Fruit fly (Drosophila melanogaster) whole organism, pupa: ENCODE data around the gene CG6891.

Experiments used
- CG10348 ChIP-seq: fragments of 200-800 bp; sonication (Bioruptor generic); IDR thresholded peaks from 2 replicates; pipeline ENCODE4 v1.3.6; 2022; ENCODE audit warnings: missing biosample characterization, missing genetic modification characterization
- CG12605 ChIP-seq: fragments of 200-800 bp; sonication (Bioruptor generic); IDR thresholded peaks from 2 replicates; pipeline ENCODE4 v1.3.6; 2022; ENCODE audit warnings: missing biosample characterization, missing genetic modification characterization
- CG13204 ChIP-seq: fragments of 200-800 bp; sonication (Bioruptor generic); optimal IDR thresholded peaks from 2 replicates; lab custom pipeline; 2018; ENCODE audit warnings: missing biosample characterization, mild to moderate bottlenecking, missing genetic modification characterization, moderate library complexity
- CG14655 ChIP-seq: fragments of 200-800 bp; sonication (Bioruptor generic); optimal IDR thresholded peaks from 3 replicates; lab custom pipeline; 2017; ENCODE audit warnings: mild to moderate bottlenecking, missing biosample characterization, missing genetic modification reagents, missing genetic modification characterization
- CG15710 ChIP-seq: fragments of 200-800 bp; sonication (Bioruptor generic); optimal IDR thresholded peaks from 2 replicates; lab custom pipeline; 2018; ENCODE audit warnings: missing biosample characterization, mild to moderate bottlenecking, missing genetic modification characterization, moderate library complexity
- CG17806 ChIP-seq: fragments of 200-800 bp; sonication (Bioruptor generic); optimal IDR thresholded peaks from 2 replicates; lab custom pipeline; 2018; ENCODE audit warnings: missing biosample characterization, mild to moderate bottlenecking, missing genetic modification characterization, moderate library complexity
- CG32121 ChIP-seq: fragments of 200-800 bp; sonication (Bioruptor generic); IDR thresholded peaks from 2 replicates; pipeline ENCODE4 v1.3.6; 2022; ENCODE audit warnings: missing biosample characterization, missing genetic modification characterization
- CG34367 ChIP-seq: fragments of 200-800 bp; sonication (Bioruptor generic); optimal IDR thresholded peaks from 2 replicates; lab custom pipeline; 2018; ENCODE audit warnings: missing biosample characterization, mild to moderate bottlenecking, missing genetic modification characterization
- CG4496 ChIP-seq: fragments of 200-800 bp; sonication (Bioruptor generic); IDR thresholded peaks from 3 replicates; pipeline ENCODE4 v1.3.6; 2022; ENCODE audit warnings: missing biosample characterization, missing genetic modification characterization
- CG8159 ChIP-seq: fragments of 200-800 bp; sonication (Bioruptor generic); optimal IDR thresholded peaks from 3 replicates; lab custom pipeline; 2018; ENCODE audit warnings: missing biosample characterization, mild to moderate bottlenecking, missing genetic modification characterization, moderate library complexity
- CG8301 ChIP-seq: fragments of 200-800 bp; sonication (Bioruptor generic); optimal IDR thresholded peaks from 2 replicates; lab custom pipeline; 2018; ENCODE audit warnings: missing biosample characterization, mild to moderate bottlenecking, missing genetic modification characterization
- CG9948 ChIP-seq: fragments of 200-800 bp; sonication (Bioruptor generic); optimal IDR thresholded peaks from 2 replicates; lab custom pipeline; 2018; ENCODE audit warnings: missing biosample characterization, mild to moderate bottlenecking, missing genetic modification characterization, moderate library complexity
- D1 ChIP-seq: fragments of 200-800 bp; sonication (Bioruptor generic); optimal IDR thresholded peaks from 2 replicates; lab custom pipeline; 2018; ENCODE audit warnings: missing biosample characterization, mild to moderate bottlenecking, missing genetic modification characterization, moderate library complexity
- EcR ChIP-seq: fragments of 200-800 bp; sonication (Bioruptor generic); optimal IDR thresholded peaks from 3 replicates; lab custom pipeline; 2019; ENCODE audit warnings: missing biosample characterization, missing genetic modification characterization, mild to moderate bottlenecking, moderate library complexity, missing genetic modification reagents
- Ets98B ChIP-seq: fragments of 200-800 bp; sonication (Bioruptor generic); IDR thresholded peaks from 2 replicates; pipeline ENCODE4 v1.3.6; 2022; ENCODE audit warnings: missing biosample characterization, missing genetic modification characterization
- Pif1A ChIP-seq: fragments of 200-800 bp; sonication (Bioruptor generic); optimal IDR thresholded peaks from 3 replicates; lab custom pipeline; 2016; ENCODE audit warnings: missing biosample characterization, missing genetic modification characterization
- Pif1B ChIP-seq: fragments of 200-800 bp; sonication (Bioruptor generic); optimal IDR thresholded peaks from 3 replicates; lab custom pipeline; 2016; ENCODE audit warnings: missing biosample characterization, missing genetic modification characterization
- Snoo ChIP-seq: fragments of 200-800 bp; sonication (Bioruptor generic); optimal IDR thresholded peaks from 3 replicates; lab custom pipeline; 2017; ENCODE audit warnings: missing biosample characterization, mild to moderate bottlenecking, missing genetic modification characterization, inconsistent platforms
- fd96Ca ChIP-seq: fragments of 200-800 bp; sonication (Bioruptor generic); IDR thresholded peaks from 3 replicates; pipeline ENCODE4 v1.3.6; 2022; ENCODE audit warnings: missing biosample characterization, missing genetic modification characterization
- gl ChIP-seq: fragments of 200-800 bp; sonication (Bioruptor generic); optimal IDR thresholded peaks from 2 replicates; lab custom pipeline; 2018; ENCODE audit warnings: missing biosample characterization, mild to moderate bottlenecking, missing genetic modification characterization
- rn ChIP-seq: fragments of 200-800 bp; sonication (Bioruptor generic); IDR thresholded peaks from 2 replicates; pipeline ENCODE4 v1.3.6; 2022; ENCODE audit warnings: missing biosample characterization, missing genetic modification characterization

The CG6891 gene

dm6 chrX:18797567-18797966, 22.5 kb downstream of the CG6891 start, which contains the start of gene bnb:
TSS of gene bnb (minus strand) at chrX:18797687.
- no peak for TF ChIP-seq CG17806
- peak; percentile 66 for TF ChIP-seq CG13204 (GFP tag; lab: Kevin White, UChicago)
- TF ChIP-seq CG4496: 0 out of 3 replicates have a peak, but pooled peaks have one; percentile 24
- no peak for TF ChIP-seq CG14655
- TF ChIP-seq rn (GFP tag; lab: Robert Waterston, UW): no peak

dm6 chrX:18799307-18799855, 24.4 kb downstream of the CG6891 start:
- TF ChIP-seq Pif1B (GFP tag; lab: Kevin White, UChicago): no peak
- TF ChIP-seq CG8159: no peak
- no peak for TF ChIP-seq CG32121 (GFP tag; lab: Robert Waterston, UW)

DNA sequence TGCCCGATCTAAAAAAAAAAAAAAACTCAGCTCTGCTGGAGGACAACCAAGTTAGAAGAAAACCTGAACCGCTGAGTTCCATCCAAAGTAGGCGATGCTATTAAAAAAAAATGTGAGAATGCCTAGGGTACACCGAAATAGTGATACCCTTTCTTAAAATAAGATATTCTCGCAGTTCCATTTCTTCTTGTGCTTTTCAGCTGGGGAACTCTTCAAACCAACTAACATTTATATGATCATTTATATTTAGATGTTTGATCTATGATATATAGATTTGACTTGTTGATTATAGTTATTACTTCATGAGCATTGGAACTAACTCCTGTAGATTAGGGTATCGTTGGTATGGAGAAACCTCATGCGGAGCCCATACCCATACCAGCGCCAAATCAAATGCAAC, 25.1 kb downstream of the CG6891 start:
- TF ChIP-seq CG14655 (peak; percentile 85), CG9948 (peak; percentile 81), CG12605 (GFP tag; lab: Robert Waterston, UW) (peak; percentile 29; the same call in 1 of the 2 replicates), CG34367 (peak; percentile 65), rn (GFP tag; lab: Robert Waterston, UW) (no peak), CG10348 (GFP tag; lab: Robert Waterston, UW) (no peak), gl (tag; lab: Kevin White, UChicago) (peak; percentile 14), CG13204 (GFP tag; lab: Kevin White, UChicago) (no peak), CG15710 (tag; lab: Kevin White, UChicago) (peak; percentile 52), Pif1A (GFP tag; lab: Kevin White, UChicago) (peak; percentile 57), fd96Ca (peak; percentile 13; the same call in 1 of the 3 replicates), CG17806 (peak; percentile 68), CG8159 (peak; percentile 59), CG8301 (tag; lab: Kevin White, UChicago) (peak; percentile 74), Pif1B (GFP tag; lab: Kevin White, UChicago) (peak; percentile 50), CG4496 (peak; percentile 58)

DNA sequence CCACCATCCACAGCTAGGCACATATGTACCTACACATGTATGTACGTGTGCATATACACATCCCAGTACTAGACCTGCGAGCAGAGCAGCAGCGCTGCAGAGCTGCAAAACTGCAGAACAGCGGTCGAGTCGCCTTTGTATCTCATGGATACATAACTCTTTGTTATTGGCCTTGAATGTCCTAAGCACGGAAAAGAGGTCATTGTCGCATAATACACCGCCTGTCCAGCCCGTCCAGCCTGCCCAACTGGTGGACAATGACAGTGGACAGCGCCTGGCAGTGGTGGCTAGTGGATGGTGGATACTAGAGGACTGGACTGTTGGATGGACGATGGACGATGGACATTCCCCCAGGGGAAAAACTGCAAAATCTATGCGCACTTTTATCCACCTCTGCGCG, 26.3 kb downstream of the CG6891 start:
- no peak for TF ChIP-seq rn (GFP tag; lab: Robert Waterston, UW)
- peak; percentile 89 for TF ChIP-seq EcR (GFP tag; lab: Kevin White, UChicago)

- TF ChIP-seq CG4496 (no peak), CG12605 (GFP tag; lab: Robert Waterston, UW) (no peak), EcR (GFP tag; lab: Kevin White, UChicago) (no peak), Ets98B (GFP tag; lab: Robert Waterston, UW) (no peak), CG17806 (no peak), Snoo (tag; lab: Kevin White, UChicago) (no peak), CG10348 (GFP tag; lab: Robert Waterston, UW) (no peak), D1 (no peak), rn (GFP tag; lab: Robert Waterston, UW) (no peak), Pif1B (GFP tag; lab: Kevin White, UChicago) (no peak), CG8301 (tag; lab: Kevin White, UChicago) (no peak), CG34367 (no peak)
These were observed 30.0 kb downstream of the CG6891 start for dm6 chrX:18805036-18805435.

dm6 chrX:18806365-18806764, 31.3 kb downstream of the CG6891 start, which contains the start of gene CG7058:
TSS of gene CG7058 (plus strand) at chrX:18806694.
- no peak for TF ChIP-seq CG8301 (tag; lab: Kevin White, UChicago)
- TF ChIP-seq gl (tag; lab: Kevin White, UChicago): no peak
- no peak for TF ChIP-seq CG34367
- TF ChIP-seq CG8159: no peak
- TF ChIP-seq CG10348 (GFP tag; lab: Robert Waterston, UW): no peak
- no peak for TF ChIP-seq CG15710 (tag; lab: Kevin White, UChicago)
- no peak for TF ChIP-seq CG32121 (GFP tag; lab: Robert Waterston, UW)
- TF ChIP-seq EcR (GFP tag; lab: Kevin White, UChicago): no peak
- TF ChIP-seq CG14655: no peak
- TF ChIP-seq Ets98B (GFP tag; lab: Robert Waterston, UW): no peak
- TF ChIP-seq CG13204 (GFP tag; lab: Kevin White, UChicago): no peak
- no peak for TF ChIP-seq Pif1B (GFP tag; lab: Kevin White, UChicago)
- no peak for TF ChIP-seq Pif1A (GFP tag; lab: Kevin White, UChicago)
- TF ChIP-seq CG12605 (GFP tag; lab: Robert Waterston, UW): no peak
- TF ChIP-seq D1: no peak
- no peak for TF ChIP-seq Snoo (tag; lab: Kevin White, UChicago)
- no peak for TF ChIP-seq CG4496
- TF ChIP-seq fd96Ca: no peak
- TF ChIP-seq, all 21 proteins: peak for 0

- TF ChIP-seq Pif1A (GFP tag; lab: Kevin White, UChicago) (no peak), CG8301 (tag; lab: Kevin White, UChicago) (no peak), CG15710 (tag; lab: Kevin White, UChicago) (no peak), CG4496 (no peak), EcR (GFP tag; lab: Kevin White, UChicago) (no peak), CG17806 (no peak), rn (GFP tag; lab: Robert Waterston, UW) (no peak), CG9948 (no peak), CG12605 (GFP tag; lab: Robert Waterston, UW) (no peak), CG13204 (GFP tag; lab: Kevin White, UChicago) (no peak), gl (tag; lab: Kevin White, UChicago) (no peak)
- TF ChIP-seq, all 21 proteins: peak for 0
These were observed 37.1 kb downstream of the CG6891 start for dm6 chrX:18812111-18812510.
